Fruit fly (Drosophila melanogaster) whole organism, embryonic: Measurements from ENCODE around the gene CG13484.

Experiments
- BEAF-32 ChIP-seq: fragments of 200-800 bp; sonication (Bioruptor generic); optimal IDR thresholded peaks from 3 replicates; lab custom pipeline; 2017; ENCODE audit warnings: missing biosample characterization, missing genetic modification characterization, mild to moderate bottlenecking, moderate library complexity, missing genetic modification reagents
- Bdp1 ChIP-seq: fragments of 200-800 bp; sonication (Bioruptor generic); optimal IDR thresholded peaks from 3 replicates; lab custom pipeline; 2016; ENCODE audit warnings: missing biosample characterization, missing genetic modification characterization
- CG1024 ChIP-seq: fragments of 200-800 bp; sonication (Bioruptor generic); IDR thresholded peaks from 2 replicates; pipeline ENCODE4 v1.3.6; 2022; ENCODE audit warnings: missing biosample characterization, missing genetic modification characterization
- CG11456 ChIP-seq: fragments of 200-800 bp; sonication (Bioruptor generic); IDR thresholded peaks from 3 replicates; pipeline ENCODE4 v1.3.6; 2022; ENCODE audit warnings: missing biosample characterization, missing genetic modification characterization
- CG13296 ChIP-seq: fragments of 200-800 bp; sonication (Bioruptor generic); optimal IDR thresholded peaks from 3 replicates; lab custom pipeline; 2018; ENCODE audit warnings: missing biosample characterization, mild to moderate bottlenecking, missing genetic modification characterization
- CG13894 ChIP-seq: fragments of 200-800 bp; sonication (Bioruptor generic); optimal IDR thresholded peaks from 3 replicates; lab custom pipeline; 2018; ENCODE audit warnings: missing biosample characterization, mild to moderate bottlenecking, missing genetic modification characterization, moderate library complexity
- CG15479 ChIP-seq: fragments of 200-800 bp; sonication (Bioruptor generic); optimal IDR thresholded peaks from 3 replicates; lab custom pipeline; 2019; ENCODE audit warnings: missing biosample characterization, mild to moderate bottlenecking, missing genetic modification characterization, moderate library complexity
- CG16779 ChIP-seq: fragments of 200-800 bp; sonication (Bioruptor generic); IDR thresholded peaks from 2 replicates; pipeline ENCODE4 v1.3.6; 2022; ENCODE audit warnings: missing biosample characterization, missing genetic modification characterization
- CG17361 ChIP-seq: fragments of 200-800 bp; sonication (Bioruptor generic); IDR thresholded peaks from 3 replicates; pipeline ENCODE4 v1.3.6; 2022; ENCODE audit warnings: missing biosample characterization, missing genetic modification characterization
- CG2199 ChIP-seq: fragments of 200-800 bp; sonication (Bioruptor generic); IDR thresholded peaks from 3 replicates; pipeline ENCODE4 v1.3.6; 2022; ENCODE audit warnings: missing biosample characterization, missing genetic modification characterization
- CG2875 ChIP-seq: fragments of 200-800 bp; sonication (Bioruptor generic); optimal IDR thresholded peaks from 2 replicates; lab custom pipeline; 2017; ENCODE audit warnings: missing biosample characterization, mild to moderate bottlenecking, missing genetic modification characterization, missing genetic modification reagents
- CG4707 ChIP-seq: fragments of 200-800 bp; sonication (Bioruptor generic); optimal IDR thresholded peaks from 2 replicates; lab custom pipeline; 2018; ENCODE audit warnings: missing biosample characterization, mild to moderate bottlenecking, missing genetic modification characterization, moderate library complexity
- CG4820 ChIP-seq: fragments of 200-800 bp; sonication (Bioruptor generic); optimal IDR thresholded peaks from 3 replicates; lab custom pipeline; 2016; ENCODE audit warnings: missing biosample characterization, missing genetic modification characterization
- CG5245 ChIP-seq: fragments of 200-800 bp; sonication (Bioruptor generic); optimal IDR thresholded peaks from 3 replicates; lab custom pipeline; 2016; ENCODE audit warnings: missing biosample characterization, missing genetic modification characterization
- CG6272 ChIP-seq: fragments of 200-800 bp; sonication (Bioruptor generic); IDR thresholded peaks from 2 replicates; pipeline ENCODE4 v1.3.6; 2022; ENCODE audit warnings: missing biosample characterization, missing genetic modification characterization
- CG7987 ChIP-seq: fragments of 200-800 bp; sonication (Bioruptor generic); optimal IDR thresholded peaks from 2 replicates; lab custom pipeline; 2018; ENCODE audit warnings: missing biosample characterization, mild to moderate bottlenecking, missing genetic modification characterization, moderate library complexity
- CG8388 ChIP-seq: fragments of 200-800 bp; sonication (Bioruptor generic); optimal IDR thresholded peaks from 2 replicates; lab custom pipeline; 2019; ENCODE audit warnings: missing biosample characterization, mild to moderate bottlenecking, missing genetic modification characterization, moderate library complexity
- CG8478 ChIP-seq: fragments of >200 bp; optimal IDR thresholded peaks from 2 replicates; lab custom pipeline; 2018
- CG8765 ChIP-seq: fragments of 200-800 bp; sonication (Bioruptor generic); IDR thresholded peaks from 2 replicates; pipeline ENCODE4 v1.3.6; 2022; ENCODE audit warnings: missing biosample characterization, missing genetic modification characterization
- CG9817 ChIP-seq: fragments of 200-800 bp; sonication (Bioruptor generic); optimal IDR thresholded peaks from 2 replicates; lab custom pipeline; 2018; ENCODE audit warnings: missing biosample characterization, mild to moderate bottlenecking, missing genetic modification characterization, moderate library complexity
- CoRest ChIP-seq: fragments of 200-800 bp; sonication (Bioruptor generic); optimal IDR thresholded peaks from 3 replicates; lab custom pipeline; 2018; ENCODE audit warnings: missing biosample characterization, mild to moderate bottlenecking, missing genetic modification characterization, moderate library complexity
- D19A ChIP-seq: fragments of 200-800 bp; optimal IDR thresholded peaks from 3 replicates; lab custom pipeline; 2019; ENCODE audit warnings: missing biosample characterization, mild to moderate bottlenecking, missing genetic modification characterization, moderate library complexity
- Dbx ChIP-seq: fragments of 200-800 bp; sonication (Bioruptor generic); IDR thresholded peaks from 3 replicates; pipeline ENCODE4 v1.3.6; 2022; ENCODE audit warnings: missing biosample characterization, missing genetic modification characterization
- Dll ChIP-seq: fragments of 200-800 bp; sonication (Bioruptor generic); IDR thresholded peaks from 4 replicates; pipeline ENCODE4 v1.3.6; 2022; ENCODE audit warnings: missing biosample characterization, missing genetic modification characterization; ENCODE audit not compliant: partially characterized antibody
- HLH4C ChIP-seq: fragments of 200-800 bp; sonication (Bioruptor generic); IDR thresholded peaks from 3 replicates; pipeline ENCODE4 v1.3.6; 2022; ENCODE audit warnings: missing biosample characterization, missing genetic modification characterization; ENCODE audit not compliant: partially characterized antibody
- Hand ChIP-seq: fragments of 200-800 bp; sonication (Bioruptor generic); optimal IDR thresholded peaks from 2 replicates; lab custom pipeline; 2017; ENCODE audit warnings: mild to moderate bottlenecking, missing biosample characterization, missing genetic modification reagents, missing genetic modification characterization
- Hey ChIP-seq: fragments of 200-800 bp; sonication (Bioruptor generic); optimal IDR thresholded peaks from 3 replicates; lab custom pipeline; 2018; ENCODE audit warnings: missing biosample characterization, mild to moderate bottlenecking, missing genetic modification characterization
- HmgD ChIP-seq: fragments of 200-800 bp; sonication (Bioruptor generic); optimal IDR thresholded peaks from 3 replicates; lab custom pipeline; 2016; ENCODE audit warnings: missing biosample characterization, missing genetic modification characterization
- Lim3 ChIP-seq: fragments of 200-800 bp; sonication (Bioruptor generic); IDR thresholded peaks from 2 replicates; pipeline ENCODE4 v1.3.6; 2022; ENCODE audit warnings: missing biosample characterization, missing genetic modification characterization
- MBD-R2 ChIP-seq: fragments of 200-800 bp; sonication (Bioruptor generic); IDR thresholded peaks from 2 replicates; pipeline ENCODE4 v1.3.6; 2022; ENCODE audit warnings: missing biosample characterization, missing genetic modification characterization
- Meics ChIP-seq: fragments of 200-800 bp; sonication (Bioruptor generic); optimal IDR thresholded peaks from 2 replicates; lab custom pipeline; 2017; ENCODE audit warnings: missing biosample characterization, mild to moderate bottlenecking, missing genetic modification characterization
- Mes4 ChIP-seq: fragments of 200-800 bp; sonication (Bioruptor generic); optimal IDR thresholded peaks from 2 replicates; lab custom pipeline; 2016; ENCODE audit warnings: missing biosample characterization, missing genetic modification characterization
- Nf-YA ChIP-seq: fragments of 200-800 bp; sonication (Bioruptor generic); IDR thresholded peaks from 2 replicates; pipeline ENCODE4 v1.3.6; 2022; ENCODE audit warnings: missing biosample characterization, missing genetic modification characterization
- Optix ChIP-seq: fragments of 200-800 bp; sonication (Bioruptor generic); IDR thresholded peaks from 3 replicates; pipeline ENCODE4 v1.3.6; 2022; ENCODE audit warnings: missing biosample characterization, missing genetic modification characterization
- PHDP ChIP-seq: fragments of 200-800 bp; sonication (Bioruptor generic); optimal IDR thresholded peaks from 3 replicates; lab custom pipeline; 2018; ENCODE audit warnings: missing biosample characterization, mild to moderate bottlenecking, missing genetic modification characterization, moderate library complexity
- Xrp1 ChIP-seq: fragments of 200-800 bp; sonication (Bioruptor generic); IDR thresholded peaks from 2 replicates; pipeline ENCODE4 v1.3.6; 2022; ENCODE audit warnings: missing biosample characterization, missing genetic modification characterization
- ara ChIP-seq: fragments of 200-800 bp; sonication (Bioruptor generic); IDR thresholded peaks from 2 replicates; pipeline ENCODE4 v1.3.6; 2022; ENCODE audit warnings: missing biosample characterization, missing genetic modification characterization
- cg ChIP-seq: fragments of 200-800 bp; sonication (Bioruptor generic); optimal IDR thresholded peaks from 3 replicates; lab custom pipeline; 2019; ENCODE audit warnings: missing biosample characterization, mild to moderate bottlenecking, missing genetic modification characterization, moderate library complexity
- chn ChIP-seq: fragments of 200-800 bp; sonication (Bioruptor generic); optimal IDR thresholded peaks from 2 replicates; lab custom pipeline; 2016; ENCODE audit warnings: missing biosample characterization, missing genetic modification characterization
- crp ChIP-seq, 2 experiments: fragments of 200-800 bp; sonication (Bioruptor generic); optimal IDR thresholded peaks; 2 replicates in 1 of 2; 3 replicates in 1 of 2; lab custom pipeline; 2017; ENCODE audit warnings: missing biosample characterization in 2 of 2, missing genetic modification characterization in 2 of 2, mild to moderate bottlenecking in 1 of 2, moderate library complexity in 1 of 2
- da ChIP-seq: fragments of 200-800 bp; sonication (Bioruptor generic); optimal IDR thresholded peaks from 2 replicates; lab custom pipeline; 2016; ENCODE audit warnings: missing biosample characterization, missing genetic modification characterization
- gro ChIP-seq: fragments of 200-800 bp; sonication (Bioruptor generic); optimal IDR thresholded peaks from 2 replicates; lab custom pipeline; 2016; ENCODE audit warnings: missing biosample characterization, missing genetic modification characterization
- gt ChIP-seq: fragments of 200-800 bp; sonication (Bioruptor generic); IDR thresholded peaks from 2 replicates; pipeline ENCODE4 v1.3.6; 2022; ENCODE audit warnings: missing biosample characterization, missing genetic modification characterization
- ind ChIP-seq: fragments of 200-800 bp; sonication (Bioruptor generic); optimal IDR thresholded peaks from 3 replicates; lab custom pipeline; 2016; ENCODE audit warnings: missing biosample characterization, missing genetic modification characterization
- jigr1 ChIP-seq: fragments of 200-800 bp; sonication (Bioruptor generic); IDR thresholded peaks from 3 replicates; pipeline ENCODE4 v1.3.6; 2022; ENCODE audit warnings: missing biosample characterization, missing genetic modification characterization
- jing ChIP-seq: fragments of 200-800 bp; sonication (Bioruptor generic); optimal IDR thresholded peaks from 2 replicates; lab custom pipeline; 2018; ENCODE audit warnings: missing biosample characterization, mild to moderate bottlenecking, missing genetic modification characterization
- kah ChIP-seq: fragments of 200-800 bp; sonication (Bioruptor generic); optimal IDR thresholded peaks from 2 replicates; lab custom pipeline; 2018; ENCODE audit warnings: missing biosample characterization, mild to moderate bottlenecking, missing genetic modification characterization
- lola ChIP-seq, 3 experiments: fragments of >200 bp in 2 of 3; fragments of 200-800 bp in 1 of 3; sonication (Bioruptor generic) in 1 of 3; optimal IDR thresholded peaks; 2 replicates each; lab custom pipeline; 2017 to 2019; ENCODE audit warnings: missing biosample characterization in 3 of 3, missing genetic modification characterization in 3 of 3, mild to moderate bottlenecking in 1 of 3, moderate library complexity in 1 of 3
- phol ChIP-seq: fragments of 200-800 bp; sonication (Bioruptor generic); optimal IDR thresholded peaks from 3 replicates; lab custom pipeline; 2018; ENCODE audit warnings: missing biosample characterization, mild to moderate bottlenecking, missing genetic modification characterization, moderate library complexity
- sc ChIP-seq, 3 experiments: fragments of >200 bp in 2 of 3; fragments of 200-800 bp in 1 of 3; sonication (Bioruptor generic) in 1 of 3; optimal IDR thresholded peaks; 2 replicates in 2 of 3; 3 replicates in 1 of 3; lab custom pipeline; 2017; ENCODE audit warnings: mild to moderate bottlenecking in 1 of 3, missing biosample characterization in 1 of 3, missing genetic modification characterization in 1 of 3, missing genetic modification reagents in 1 of 3
- tap ChIP-seq: fragments of 200-800 bp; optimal IDR thresholded peaks from 3 replicates; lab custom pipeline; 2019; ENCODE audit warnings: missing biosample characterization, mild to moderate bottlenecking, missing genetic modification characterization, moderate library complexity

Gene CG13484

DNA sequence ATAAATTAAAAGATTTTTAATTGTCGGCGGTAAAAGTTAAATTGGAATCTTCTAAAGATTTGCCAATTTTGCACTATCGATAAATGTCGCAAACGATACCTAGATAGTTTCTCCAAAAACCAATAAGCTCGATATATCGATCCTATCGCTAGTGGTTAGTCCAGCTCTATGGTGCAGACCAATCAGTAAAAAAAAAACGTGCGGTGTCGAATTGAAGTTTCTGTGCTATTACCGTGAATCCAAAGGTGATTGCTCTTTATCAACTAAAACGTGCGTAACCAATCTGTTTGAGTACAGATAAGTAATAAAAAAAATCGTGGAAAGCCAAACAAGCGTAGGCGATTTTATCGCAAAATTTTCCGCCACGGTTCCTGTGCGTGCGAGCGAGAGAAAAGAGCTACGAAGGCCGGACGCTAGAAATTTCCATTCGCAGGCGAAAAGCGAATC is 16.0 kb downstream of the CG13484 start, which contains the start of gene Hsp110 (continued):
- TF ChIP-seq Meics (GFP tag; lab: Kevin White, UChicago) (peak; percentile 20), CG13894 (tag; lab: Kevin White, UChicago) (peak; percentile 42), CG11456 (no peak), CG2875 (GFP tag; lab: Kevin White, UChicago) (no peak), CG8388 (GFP tag; lab: Kevin White, UChicago) (no peak), CG7987 (GFP tag; lab: Kevin White, UChicago) (peak; percentile 47), cg (GFP tag; lab: Kevin White, UChicago) (no peak), Nf-YA (GFP tag; lab: Robert Waterston, UW) (no peak), CG17361 (peak; percentile 26; the same call in 1 of the 3 replicates), CG13296 (GFP tag; lab: Kevin White, UChicago) (peak; percentile 54), CG4820 (GFP tag; lab: Kevin White, UChicago) (no peak), Xrp1 (GFP tag; lab: Robert Waterston, UW) (peak; percentile 24; the same call in 1 of the 2 replicates), HLH4C (peak; percentile 98), Optix (no peak), ind (no peak), CG2199 (GFP tag; lab: Robert Waterston, UW) (0 out of 3 replicates have a peak, but pooled peaks have one; percentile 51), CoRest (tag; lab: Kevin White, UChicago) (peak; percentile 40), HmgD (GFP tag; lab: Kevin White, UChicago) (no peak), CG9817 (tag; lab: Kevin White, UChicago) (no peak), phol (tag; lab: Kevin White, UChicago) (peak; percentile 34), Bdp1 (GFP tag; lab: Kevin White, UChicago) (no peak), crp (GFP tag; optimal IDR thresholded peaks at IDR 0.05; lab: Kevin White, UChicago) (no peak), Lim3 (no peak), Dbx (GFP tag; lab: Robert Waterston, UW) (peak; percentile 72; the same call in 2 of the 3 replicates), PHDP (tag; lab: Kevin White, UChicago) (peak; percentile 10), CG8478 (lab: Kevin White, UChicago) (no peak), CG5245 (GFP tag; lab: Kevin White, UChicago) (no peak), D19A (no peak), ara (GFP tag; lab: Robert Waterston, UW) (no peak), Hey (tag; lab: Kevin White, UChicago) (no peak), tap (tag; lab: Kevin White, UChicago) (no peak), gt (GFP tag; lab: Robert Waterston, UW) (no peak), MBD-R2 (peak; percentile 46), CG4707 (GFP tag; lab: Kevin White, UChicago) (no peak), lola (GFP tag; optimal IDR thresholded peaks at IDR 0.05; lab: Kevin White, UChicago) (no peak), Hand (peak; percentile 16), Mes4 (no peak), jigr1 (GFP tag; lab: Robert Waterston, UW) (no peak), CG8765 (GFP tag; lab: Robert Waterston, UW) (no peak), CG1024 (GFP tag; lab: Robert Waterston, UW) (no peak), Dll (peak; percentile 97), da (GFP tag; lab: Kevin White, UChicago) (no peak), gro (GFP tag; lab: Kevin White, UChicago) (peak; percentile 58), CG16779 (no peak), BEAF-32 (GFP tag; lab: Kevin White, UChicago) (peak; percentile 98), chn (peak; percentile 45), jing (GFP tag; lab: Kevin White, UChicago) (no peak), sc (optimal IDR thresholded peaks at IDR 0.05; lab: Kevin White, UChicago) (no peak), sc (GFP tag; optimal IDR thresholded peaks at IDR 0.05; lab: Kevin White, UChicago) (no peak), CG15479 (GFP tag; lab: Kevin White, UChicago) (no peak), kah (GFP tag; lab: Kevin White, UChicago) (no peak), CG6272 (GFP tag; lab: Robert Waterston, UW) (no peak)
